ENCODE assay signal across 2 fruit fly cellular contexts in the genomic region with DNA sequence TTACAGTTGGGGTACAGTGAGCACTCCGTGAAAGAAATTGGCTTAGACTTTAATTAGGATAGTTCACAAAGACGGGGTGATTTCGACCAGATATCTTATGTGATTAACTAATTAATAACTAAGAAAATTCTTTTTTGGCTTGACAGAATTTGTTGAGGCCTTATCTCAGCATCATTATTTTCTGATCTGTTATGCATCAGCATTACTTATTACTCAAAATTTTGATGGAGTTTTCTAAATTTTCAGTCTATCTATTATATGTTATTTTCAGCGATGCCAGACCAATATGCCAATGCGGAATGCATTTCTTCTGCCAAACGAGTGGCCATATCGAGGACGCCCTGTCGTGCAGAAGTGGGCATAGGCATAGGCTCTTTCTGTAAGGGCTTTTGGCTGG.
TF ChIP-seq lines count a peak whose summit lies in the region.

No protein-coding gene starts in this region.

TF ChIP-seq in whole organism, embryonic, 481 proteins besides CTCF, POLR2A, EP300 and RAD21 (continued from another document):
- no peak for TF ChIP-seq Hr51 (GFP tag; optimal IDR thresholded peaks at IDR 0.05; lab: Kevin White, UChicago)
- TF ChIP-seq Neu2 (GFP tag; optimal IDR thresholded peaks at IDR 0.05; lab: Kevin White, UChicago; ENCODE audit: borderline replicate concordance), result no peak
- peak; percentile 15 for TF ChIP-seq Ssrp (tag; optimal IDR thresholded peaks at IDR 0.05; lab: Kevin White, UChicago)
- no peak for TF ChIP-seq CG8924 (tag; optimal IDR thresholded peaks at IDR 0.05; lab: Kevin White, UChicago)
- TF ChIP-seq CG2678 (tag; optimal IDR thresholded peaks at IDR 0.05; lab: Kevin White, UChicago), result peak; percentile 9
- no peak for TF ChIP-seq Camta (GFP tag; optimal IDR thresholded peaks at IDR 0.05; lab: Kevin White, UChicago)
- peak; percentile 2 for TF ChIP-seq Hsf (GFP tag; optimal IDR thresholded peaks at IDR 0.05; lab: Kevin White, UChicago)
- peak; percentile 81 for TF ChIP-seq sens (GFP tag; lab: Kevin White, UChicago)
- peak; percentile 33 for TF ChIP-seq CG18262 (tag; optimal IDR thresholded peaks at IDR 0.05; lab: Kevin White, UChicago)
- no peak for TF ChIP-seq hb (GFP tag; IDR thresholded peaks at IDR 0.05; lab: Robert Waterston, UW; ENCODE audit: partially characterized antibody)
- no peak for TF ChIP-seq Hand (GFP tag; optimal IDR thresholded peaks at IDR 0.05; lab: Kevin White, UChicago)
- 0 out of 3 replicates have a peak, but pooled peaks have one; percentile 21 for TF ChIP-seq row (GFP tag; IDR thresholded peaks at IDR 0.05; lab: Robert Waterston, UW)
- TF ChIP-seq CG14710 (tag; optimal IDR thresholded peaks at IDR 0.05; lab: Kevin White, UChicago), result peak; percentile 2
- no peak for TF ChIP-seq CG30020 (tag; optimal IDR thresholded peaks at IDR 0.05; lab: Kevin White, UChicago)
- no peak for TF ChIP-seq D (optimal IDR thresholded peaks at IDR 0.05; lab: Kevin White, UChicago)
- TF ChIP-seq D (GFP tag; optimal IDR thresholded peaks at IDR 0.05; lab: Kevin White, UChicago), result no peak
- TF ChIP-seq CG17802 (tag; optimal IDR thresholded peaks at IDR 0.05; lab: Kevin White, UChicago), result no peak
- no peak for TF ChIP-seq abd-A (tag; optimal IDR thresholded peaks at IDR 0.05; lab: Kevin White, UChicago)
- TF ChIP-seq Opbp (GFP tag; IDR thresholded peaks at IDR 0.05; lab: Robert Waterston, UW; ENCODE audit: partially characterized antibody), result no peak
- no peak for TF ChIP-seq Adf1 (GFP tag; IDR thresholded peaks at IDR 0.05; lab: Robert Waterston, UW)
- TF ChIP-seq Sox102F (GFP tag; optimal IDR thresholded peaks at IDR 0.05; lab: Kevin White, UChicago), result peak; percentile 12
- TF ChIP-seq CG7556 (GFP tag; optimal IDR thresholded peaks at IDR 0.05; lab: Kevin White, UChicago), result no peak
- TF ChIP-seq gem (tag; optimal IDR thresholded peaks at IDR 0.05; lab: Kevin White, UChicago), result peak; percentile 22
TF ChIP-seq in whole organism, embryonic: peak in this region for 27.

TF ChIP-seq in whole organism, prepupa, 60 proteins besides CTCF, POLR2A, EP300 and RAD21 (continued from another document):
- peak; percentile 73 for TF ChIP-seq CG1621 (tag; optimal IDR thresholded peaks at IDR 0.05; lab: Kevin White, UChicago)
- peak; percentile 89 for TF ChIP-seq CG6808 (GFP tag; optimal IDR thresholded peaks at IDR 0.05; lab: Kevin White, UChicago)
- TF ChIP-seq CG16779 (tag; optimal IDR thresholded peaks at IDR 0.05; lab: Kevin White, UChicago), result peak; percentile 70
- TF ChIP-seq Eip78C (GFP tag; lab: Kevin White, UChicago), result peak; percentile 97
- TF ChIP-seq CG8319 (GFP tag; optimal IDR thresholded peaks at IDR 0.05; lab: Kevin White, UChicago), result peak; percentile 83
- peak; percentile 79 for TF ChIP-seq CG34406 (GFP tag; optimal IDR thresholded peaks at IDR 0.05; lab: Kevin White, UChicago)
- peak; percentile 16 for TF ChIP-seq Eip93F (GFP tag; optimal IDR thresholded peaks at IDR 0.05; lab: Kevin White, UChicago)
- peak; percentile 68 for TF ChIP-seq Sox102F (GFP tag; optimal IDR thresholded peaks at IDR 0.05; lab: Kevin White, UChicago)
- TF ChIP-seq CG15336 (GFP tag; IDR thresholded peaks at IDR 0.05; lab: Robert Waterston, UW), result peak; percentile 79
- TF ChIP-seq CG10669 (GFP tag; optimal IDR thresholded peaks at IDR 0.05; lab: Kevin White, UChicago), result peak; percentile 76
- peak; percentile 25 for TF ChIP-seq vri (GFP tag; optimal IDR thresholded peaks at IDR 0.05; lab: Kevin White, UChicago)
